Fruit fly (Drosophila melanogaster): Measurements from ENCODE around the gene comt.

DNA sequence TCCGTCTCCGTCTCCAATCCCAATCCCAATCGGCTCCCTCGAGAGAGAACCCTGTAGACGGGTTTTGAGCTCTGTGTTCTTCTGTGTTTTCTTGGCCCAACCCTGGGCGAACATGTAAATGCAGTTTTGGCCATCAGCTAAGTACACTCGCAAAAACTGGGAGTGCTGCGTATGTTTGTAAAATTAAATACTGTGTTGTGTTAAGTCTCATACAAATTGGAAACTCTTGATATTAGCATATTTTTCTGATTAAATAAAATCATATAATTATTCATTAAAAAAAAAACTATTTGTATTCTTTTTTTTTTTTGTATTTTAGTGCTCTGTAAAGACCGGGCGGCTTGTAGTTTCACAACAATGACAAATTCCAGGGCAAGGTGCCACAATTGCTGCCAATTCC lies 13.1 kb upstream of the comt start:
- TF ChIP-seq Gug (GFP tag; IDR thresholded peaks at IDR 0.05) (peak; percentile 27; the same call in 1 of the 2 replicates), CG10669 (GFP tag; optimal IDR thresholded peaks at IDR 0.05) (peak; percentile 59), OdsH (GFP tag; optimal IDR thresholded peaks at IDR 0.05) (peak; percentile 64), CG15336 (GFP tag; IDR thresholded peaks at IDR 0.05) (peak; percentile 81), CG3919 (GFP tag; optimal IDR thresholded peaks at IDR 0.05) (peak; percentile 74), Ets96B (tag; optimal IDR thresholded peaks at IDR 0.05) (peak; percentile 28), CG6808 (GFP tag; optimal IDR thresholded peaks at IDR 0.05) (peak; percentile 50), fd59A (GFP tag; optimal IDR thresholded peaks at IDR 0.05) (peak; percentile 41), pdm3 (GFP tag; optimal IDR thresholded peaks at IDR 0.05) (peak; percentile 60), CG8319 (GFP tag; optimal IDR thresholded peaks at IDR 0.05) (peak; percentile 25), Blimp-1 (GFP tag; optimal IDR thresholded peaks at IDR 0.05) (no peak), CG6163 (GFP tag; IDR thresholded peaks at IDR 0.05) (peak; percentile 78)
